Worm (Caenorhabditis elegans) whole organism, young adult: ENCODE data around the gene C18G1.7.

Experiments
- F10E7.11 ChIP-seq: sonication (generic microtip); optimal IDR thresholded peaks from 2 replicates; lab custom pipeline; 2017; ENCODE audit warnings: mild to moderate bottlenecking, missing genetic modification characterization, moderate library complexity, missing compliant biosample characterization
- F37B4.10 ChIP-seq: fragments of 200-800 bp; sonication (Bioruptor generic); IDR thresholded peaks from 2 replicates; pipeline ENCODE4 v1.3.6; 2022; ENCODE audit warnings: missing genetic modification characterization, missing compliant biosample characterization
- F39B2.1 ChIP-seq: fragments of 200-800 bp; sonication (Bioruptor generic); IDR thresholded peaks from 2 replicates; pipeline ENCODE4 v1.3.6; 2022; ENCODE audit warnings: missing genetic modification reagents, missing genetic modification characterization, missing compliant biosample characterization
- F49E8.2 ChIP-seq: sonication (generic microtip); optimal IDR thresholded peaks from 3 replicates; lab custom pipeline; 2017; ENCODE audit warnings: missing genetic modification characterization, mild to moderate bottlenecking, missing compliant biosample characterization, antibody characterized with exemption, moderate library complexity; ENCODE audit not compliant: insufficient read depth
- F52B5.7 ChIP-seq: sonication (generic microtip); optimal IDR thresholded peaks from 2 replicates; lab custom pipeline; 2016; ENCODE audit warnings: mild to moderate bottlenecking, missing genetic modification characterization, missing compliant biosample characterization
- F55B11.4 ChIP-seq: sonication (generic microtip); optimal IDR thresholded peaks from 2 replicates; lab custom pipeline; 2016; ENCODE audit warnings: missing compliant biosample characterization, missing genetic modification characterization, borderline replicate concordance; ENCODE audit not compliant: insufficient read depth
- aptf-2 ChIP-seq: fragments of 200-800 bp; sonication (Bioruptor generic); conservative IDR thresholded peaks from 2 replicates; pipeline ENCODE4 v1.3.6; 2022; ENCODE audit warnings: missing genetic modification reagents, missing genetic modification characterization, missing compliant biosample characterization
- cebp-1 ChIP-seq, 2 experiments: fragments of 200-800 bp in 1 of 2; sonication (Bioruptor generic) in 1 of 2; sonication (generic microtip) in 1 of 2; IDR thresholded peaks in 1 of 2; optimal IDR thresholded peaks in 1 of 2; 2 replicates each; pipeline versions ENCODE4 v1.3.6 to Lab custom; 2017 to 2022; ENCODE audit warnings: missing compliant biosample characterization in 2 of 2, missing genetic modification characterization in 2 of 2, mild to moderate bottlenecking in 1 of 2, missing genetic modification reagents in 1 of 2, moderate library complexity in 1 of 2
- ceh-100 ChIP-seq: fragments of 200-800 bp; sonication (Bioruptor generic); IDR thresholded peaks from 2 replicates; pipeline ENCODE4 v1.3.6; 2022; ENCODE audit warnings: missing genetic modification reagents, missing genetic modification characterization, missing compliant biosample characterization
- ceh-27 ChIP-seq: fragments of 200-800 bp; sonication (Bioruptor generic); optimal IDR thresholded peaks from 2 replicates; lab custom pipeline; 2018; ENCODE audit warnings: mild to moderate bottlenecking, missing genetic modification characterization, moderate library complexity, missing compliant biosample characterization
- ceh-40 ChIP-seq: fragments of 200-800 bp; sonication (Bioruptor generic); IDR thresholded peaks from 2 replicates; pipeline ENCODE4 v1.3.6; 2022; ENCODE audit warnings: missing genetic modification characterization, missing compliant biosample characterization
- egl-44 ChIP-seq: fragments of 200-800 bp; sonication (Bioruptor generic); IDR thresholded peaks from 2 replicates; pipeline ENCODE4 v1.3.6; 2022; ENCODE audit warnings: missing genetic modification reagents, missing genetic modification characterization, missing compliant biosample characterization
- fkh-3 ChIP-seq: sonication (generic microtip); optimal IDR thresholded peaks from 2 replicates; lab custom pipeline; 2016; ENCODE audit warnings: mild to moderate bottlenecking, missing genetic modification characterization, missing compliant biosample characterization
- gei-17 ChIP-seq: fragments of 200-800 bp; sonication (Bioruptor generic); optimal IDR thresholded peaks from 2 replicates; lab custom pipeline; 2018; ENCODE audit warnings: mild to moderate bottlenecking, missing genetic modification characterization, missing compliant biosample characterization
- him-1 ChIP-seq: sonication (generic microtip); optimal IDR thresholded peaks from 2 replicates; lab custom pipeline; 2016; ENCODE audit warnings: missing genotype, missing genetic modification reagents, missing genetic modification characterization, missing compliant biosample characterization
- hmg-20 ChIP-seq: fragments of 200-800 bp; sonication (Bioruptor generic); IDR thresholded peaks from 2 replicates; pipeline ENCODE4 v1.3.6; 2022; ENCODE audit warnings: missing genetic modification reagents, missing genetic modification characterization, missing compliant biosample characterization
- hsf-1 ChIP-seq: fragments of 200-800 bp; sonication (Bioruptor generic); IDR thresholded peaks from 2 replicates; pipeline ENCODE4 v1.3.6; 2022; ENCODE audit warnings: missing genetic modification reagents, missing genetic modification characterization, missing compliant biosample characterization
- let-607 ChIP-seq, 2 experiments: fragments of 200-800 bp in 1 of 2; sonication (Bioruptor generic) in 1 of 2; sonication (generic microtip) in 1 of 2; optimal IDR thresholded peaks; 2 replicates each; lab custom pipeline; 2016 to 2018; ENCODE audit warnings: mild to moderate bottlenecking in 2 of 2, missing compliant biosample characterization in 2 of 2, missing genetic modification characterization in 2 of 2, moderate library complexity in 2 of 2, missing genotype in 1 of 2
- madf-10 ChIP-seq: sonication (generic microtip); optimal IDR thresholded peaks from 2 replicates; lab custom pipeline; 2016; ENCODE audit warnings: mild to moderate bottlenecking, missing genetic modification characterization, missing compliant biosample characterization
- madf-6 ChIP-seq: fragments of 200-800 bp; sonication (Bioruptor generic); IDR thresholded peaks from 2 replicates; pipeline ENCODE4 v1.3.6; 2022; ENCODE audit warnings: missing genetic modification reagents, missing genetic modification characterization, missing compliant biosample characterization
- mel-28 ChIP-seq: sonication (generic microtip); optimal IDR thresholded peaks from 2 replicates; lab custom pipeline; 2016; ENCODE audit warnings: borderline replicate concordance, mild to moderate bottlenecking, missing genetic modification characterization, missing compliant biosample characterization
- nfya-2 ChIP-seq: fragments of 200-800 bp; sonication (Bioruptor generic); IDR thresholded peaks from 2 replicates; pipeline ENCODE4 v1.3.6; 2022; ENCODE audit warnings: missing genetic modification reagents, missing genetic modification characterization, missing compliant biosample characterization
- nhr-179 ChIP-seq: sonication (generic microtip); optimal IDR thresholded peaks from 2 replicates; lab custom pipeline; 2016; ENCODE audit warnings: mild to moderate bottlenecking, missing genetic modification characterization, missing compliant biosample characterization
- rpc-1 ChIP-seq, 2 experiments: fragments of 150-350 bp in 1 of 2; sonication (generic microtip) in 1 of 2; optimal IDR thresholded peaks; 2 replicates each; lab custom pipeline; 2014 to 2018; ENCODE audit warnings: missing biosample characterization in 1 of 2, missing genetic modification characterization in 1 of 2, missing genetic modification reagents in 1 of 2, missing genotype in 1 of 2
- sdz-38 ChIP-seq: sonication (generic microtip); optimal IDR thresholded peaks from 2 replicates; lab custom pipeline; 2016; ENCODE audit warnings: missing genotype, missing genetic modification characterization, missing compliant biosample characterization
- sea-2 ChIP-seq: fragments of 200-800 bp; sonication (Bioruptor generic); IDR thresholded peaks from 2 replicates; pipeline ENCODE4 v1.3.6; 2022; ENCODE audit warnings: missing genetic modification characterization, missing compliant biosample characterization
- snpc-4 ChIP-seq, 5 experiments: fragments of 150-350 bp in 1 of 5; sonication (generic microtip) in 4 of 5; optimal IDR thresholded peaks; 2 replicates each; lab custom pipeline; 2014 to 2018; ENCODE audit warnings: missing genetic modification characterization in 5 of 5, missing biosample characterization in 3 of 5, antibody characterized with exemption in 2 of 5, mild to moderate bottlenecking in 2 of 5, missing compliant biosample characterization in 2 of 5, missing genotype in 2 of 5, moderate library complexity in 2 of 5, missing genetic modification reagents in 1 of 5
- tbp1 ChIP-seq: fragments of 200-800 bp; sonication (Bioruptor generic); optimal IDR thresholded peaks from 2 replicates; lab custom pipeline; 2018; ENCODE audit warnings: mild to moderate bottlenecking, missing genetic modification characterization, missing compliant biosample characterization
- tbx-9 ChIP-seq: sonication (generic microtip); optimal IDR thresholded peaks from 2 replicates; lab custom pipeline; 2016; ENCODE audit warnings: borderline replicate concordance, missing genetic modification characterization, inconsistent platforms, missing compliant biosample characterization
- tlf-1 ChIP-seq: fragments of 200-800 bp; sonication (Bioruptor generic); optimal IDR thresholded peaks from 2 replicates; lab custom pipeline; 2018; ENCODE audit warnings: mild to moderate bottlenecking, missing genetic modification characterization, missing compliant biosample characterization
- unc-130 ChIP-seq: sonication (generic microtip); optimal IDR thresholded peaks from 2 replicates; lab custom pipeline; 2016; ENCODE audit warnings: missing genetic modification reagents, missing genetic modification characterization, missing compliant biosample characterization
- ztf-28 ChIP-seq: fragments of 200-800 bp; sonication (Bioruptor generic); IDR thresholded peaks from 2 replicates; pipeline ENCODE4 v1.3.6; 2022; ENCODE audit warnings: missing genetic modification reagents, missing genetic modification characterization, missing compliant biosample characterization
- ztf-3 ChIP-seq: fragments of 200-800 bp; sonication (Bioruptor generic); optimal IDR thresholded peaks from 2 replicates; lab custom pipeline; 2018; ENCODE audit warnings: mild to moderate bottlenecking, missing genetic modification characterization, missing compliant biosample characterization

The C18G1.7 gene

ce11 chrV:4787166-4787565 is 41.8 kb downstream of the C18G1.7 start, which contains the start of gene R02F11.9:
R02F11.9 (plus strand) TSS chrV:4787466.
- TF ChIP-seq nhr-179 (tag; lab: Kevin White, UChicago) (no peak), cebp-1 (GFP tag; IDR thresholded peaks at IDR 0.05; lab: Robert Waterston, UW) (no peak), cebp-1 (tag; optimal IDR thresholded peaks at IDR 0.05; lab: Kevin White, UChicago) (no peak), ztf-3 (no peak), ceh-27 (no peak), mel-28 (tag; lab: Kevin White, UChicago) (no peak), tbx-9 (tag; lab: Kevin White, UChicago) (no peak), egl-44 (no peak), F39B2.1 (no peak)

- TF ChIP-seq ceh-100 (GFP tag; lab: Robert Waterston, UW) (no peak), F10E7.11 (tag; lab: Kevin White, UChicago) (no peak), tlf-1 (GFP tag; lab: Kevin White, UChicago) (no peak), hmg-20 (GFP tag; lab: Robert Waterston, UW) (no peak), madf-6 (GFP tag; lab: Robert Waterston, UW) (no peak), fkh-3 (tag; lab: Kevin White, UChicago) (no peak), madf-10 (tag; lab: Kevin White, UChicago) (no peak), gei-17 (GFP tag; lab: Kevin White, UChicago) (no peak), cebp-1 (GFP tag; IDR thresholded peaks at IDR 0.05; lab: Robert Waterston, UW) (no peak), cebp-1 (tag; optimal IDR thresholded peaks at IDR 0.05; lab: Kevin White, UChicago) (no peak), F55B11.4 (tag; lab: Kevin White, UChicago) (no peak), unc-130 (no peak)
Measured at ce11 chrV:4787836-4788235, 42.5 kb downstream of the C18G1.7 start.

- TF ChIP-seq snpc-4 (GFP tag; optimal IDR thresholded peaks at IDR 0.05; lab: Kevin White, UChicago): no peak
- no peak for TF ChIP-seq snpc-4 (tag; optimal IDR thresholded peaks at IDR 0.05; lab: Kevin White, UChicago)
- no peak for TF ChIP-seq nfya-2 (GFP tag; lab: Robert Waterston, UW)
- no peak for TF ChIP-seq cebp-1 (GFP tag; IDR thresholded peaks at IDR 0.05; lab: Robert Waterston, UW)
- TF ChIP-seq cebp-1 (tag; optimal IDR thresholded peaks at IDR 0.05; lab: Kevin White, UChicago): no peak
Measured at ce11 chrV:4788823-4789222, 43.5 kb downstream of the C18G1.7 start, which contains the start of gene R02F11.10. R02F11.10 (plus strand) TSS chrV:4789123.

ce11 chrV:4790368-4790767 is 45.0 kb downstream of the C18G1.7 start, which contains the start of gene R02F11.12:
R02F11.12 (plus strand) TSS chrV:4790668.
- TF ChIP-seq sea-2 (GFP tag; lab: Robert Waterston, UW) (no peak), hsf-1 (GFP tag; lab: Robert Waterston, UW) (no peak), ceh-100 (GFP tag; lab: Robert Waterston, UW) (no peak), F37B4.10 (GFP tag; lab: Robert Waterston, UW) (no peak), him-1 (no peak), fkh-3 (tag; lab: Kevin White, UChicago) (no peak), tbp1 (GFP tag; lab: Kevin White, UChicago) (no peak), sdz-38 (tag; lab: Kevin White, UChicago) (no peak), F52B5.7 (no peak), aptf-2 (GFP tag; lab: Robert Waterston, UW) (no peak), let-607 (tag; optimal IDR thresholded peaks at IDR 0.05; lab: Kevin White, UChicago) (no peak), ztf-28 (no peak), ceh-27 (no peak), rpc-1 (optimal IDR thresholded peaks at IDR 0.05; lab: Kevin White, UChicago) (no peak), rpc-1 (tag; optimal IDR thresholded peaks at IDR 0.05; lab: Kevin White, UChicago) (no peak), ceh-40 (GFP tag; lab: Robert Waterston, UW) (no peak), F49E8.2 (tag; lab: Kevin White, UChicago) (no peak)
